Fruit fly (Drosophila melanogaster): ENCODE data around the gene Prosalpha4.

DNA sequence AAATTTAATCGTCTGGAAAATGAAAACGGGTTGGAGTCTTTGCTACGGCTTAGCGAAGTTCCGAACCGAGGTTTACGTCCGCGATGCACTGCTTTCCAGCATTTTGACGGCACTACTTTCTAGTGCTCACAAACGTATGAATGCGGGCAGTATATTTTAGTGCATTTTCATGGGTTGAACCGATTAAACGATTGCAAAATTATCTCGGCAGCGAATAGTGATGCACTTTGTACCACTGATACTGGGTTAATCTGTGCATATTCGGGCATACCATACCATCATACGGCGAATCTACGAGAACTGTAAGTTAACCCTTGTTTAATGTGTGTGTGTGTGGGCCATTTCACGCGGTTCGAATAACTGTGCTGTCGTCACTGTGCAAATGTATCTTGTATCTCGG lies 5.3 kb upstream of the Prosalpha4 start, which contains the start of gene Mfe2:
- TF ChIP-seq Clk (GFP tag; optimal IDR thresholded peaks at IDR 0.05) (peak; percentile 6), CG5204 (GFP tag; optimal IDR thresholded peaks at IDR 0.05) (peak; percentile 10), CG14711 (tag; optimal IDR thresholded peaks at IDR 0.05) (peak; percentile 44), Crg-1 (GFP tag; optimal IDR thresholded peaks at IDR 0.05) (peak; percentile 84), kay (GFP tag; ENCODE audit: borderline replicate concordance) (no peak), CG33017 (tag; optimal IDR thresholded peaks at IDR 0.05) (peak; percentile 36), Hr96 (GFP tag; optimal IDR thresholded peaks at IDR 0.05) (no peak), tj (GFP tag; optimal IDR thresholded peaks at IDR 0.05) (peak; percentile 22), Mnt (GFP tag; optimal IDR thresholded peaks at IDR 0.05) (peak; percentile 74), cic (GFP tag; optimal IDR thresholded peaks at IDR 0.05) (peak; percentile 53), bab1 (GFP tag; optimal IDR thresholded peaks at IDR 0.05) (peak; percentile 70), ovo (GFP tag; optimal IDR thresholded peaks at IDR 0.05) (peak; percentile 76)
